Worm (Caenorhabditis elegans) whole organism, early embryonic: ENCODE measurements around the gene Y43F8B.1.

Source experiments
- B0310.2 ChIP-seq: sonication (generic microtip); optimal IDR thresholded peaks from 2 replicates; lab custom pipeline; 2016; ENCODE audit warnings: mild to moderate bottlenecking, missing genetic modification characterization, missing compliant biosample characterization
- F13C5.2 ChIP-seq: sonication (generic microtip); optimal IDR thresholded peaks from 2 replicates; lab custom pipeline; 2017; ENCODE audit warnings: mild to moderate bottlenecking, missing genetic modification characterization, inconsistent platforms, missing compliant biosample characterization
- aly-1 ChIP-seq: sonication (generic microtip); optimal IDR thresholded peaks from 2 replicates; lab custom pipeline; 2016; ENCODE audit warnings: missing genetic modification characterization, missing compliant biosample characterization
- ama-1 ChIP-seq: fragments of 150-350 bp; optimal IDR thresholded peaks from 2 replicates; lab custom pipeline; 2014
- ceh-13 ChIP-seq: fragments of 200-800 bp; sonication (Bioruptor generic); optimal IDR thresholded peaks from 2 replicates; lab custom pipeline; 2018; ENCODE audit warnings: mild to moderate bottlenecking, missing genetic modification characterization, missing compliant biosample characterization
- ceh-36 ChIP-seq: sonication (generic microtip); optimal IDR thresholded peaks from 2 replicates; lab custom pipeline; 2016; ENCODE audit warnings: missing genetic modification characterization, inconsistent platforms, missing compliant biosample characterization
- ets-7 ChIP-seq: sonication (generic microtip); optimal IDR thresholded peaks from 2 replicates; lab custom pipeline; 2016; ENCODE audit warnings: missing genotype, missing genetic modification characterization, missing compliant biosample characterization
- flt-1 ChIP-seq: fragments of 200-800 bp; sonication (Bioruptor generic); IDR thresholded peaks from 2 replicates; pipeline ENCODE4 v1.3.6; 2022; ENCODE audit warnings: missing genetic modification characterization, missing compliant biosample characterization
- hmbx-1 ChIP-seq: sonication (generic microtip); optimal IDR thresholded peaks from 2 replicates; lab custom pipeline; 2016; ENCODE audit warnings: mild to moderate bottlenecking, missing genetic modification characterization, missing compliant biosample characterization
- hmg-4 ChIP-seq: fragments of 200-800 bp; sonication (Bioruptor generic); optimal IDR thresholded peaks from 2 replicates; lab custom pipeline; 2018; ENCODE audit warnings: mild to moderate bottlenecking, missing genetic modification characterization, missing compliant biosample characterization
- hnd-1 ChIP-seq: sonication (generic microtip); optimal IDR thresholded peaks from 2 replicates; lab custom pipeline; 2016; ENCODE audit warnings: missing genetic modification characterization, missing compliant biosample characterization
- pes-1 ChIP-seq: fragments of 200-800 bp; sonication (Bioruptor generic); IDR thresholded peaks from 2 replicates; pipeline ENCODE4 v1.3.6; 2022; ENCODE audit warnings: missing genetic modification reagents, missing genetic modification characterization, missing compliant biosample characterization
- scrt-1 ChIP-seq: fragments of 200-800 bp; sonication (Bioruptor generic); IDR thresholded peaks from 2 replicates; pipeline ENCODE4 v1.3.6; 2022; ENCODE audit warnings: missing genetic modification characterization, missing compliant biosample characterization
- sea-1 ChIP-seq: fragments of 200-800 bp; sonication (Bioruptor generic); conservative IDR thresholded peaks from 2 replicates; pipeline ENCODE4 v1.3.6; 2022; ENCODE audit warnings: missing genetic modification characterization, missing compliant biosample characterization
- tbx-11 ChIP-seq: fragments of 200-800 bp; sonication (Bioruptor generic); IDR thresholded peaks from 2 replicates; pipeline ENCODE4 v1.3.6; 2022; ENCODE audit warnings: missing genetic modification characterization, missing compliant biosample characterization
- tbx-37 ChIP-seq: fragments of 200-800 bp; sonication (Bioruptor generic); conservative IDR thresholded peaks from 2 replicates; pipeline ENCODE4 v1.3.6; 2022; ENCODE audit warnings: missing genetic modification reagents, missing genetic modification characterization, missing compliant biosample characterization
- tra-4 ChIP-seq: sonication (generic microtip); optimal IDR thresholded peaks from 2 replicates; lab custom pipeline; 2017; ENCODE audit warnings: missing genetic modification characterization, missing compliant biosample characterization

Gene Y43F8B.1

DNA sequence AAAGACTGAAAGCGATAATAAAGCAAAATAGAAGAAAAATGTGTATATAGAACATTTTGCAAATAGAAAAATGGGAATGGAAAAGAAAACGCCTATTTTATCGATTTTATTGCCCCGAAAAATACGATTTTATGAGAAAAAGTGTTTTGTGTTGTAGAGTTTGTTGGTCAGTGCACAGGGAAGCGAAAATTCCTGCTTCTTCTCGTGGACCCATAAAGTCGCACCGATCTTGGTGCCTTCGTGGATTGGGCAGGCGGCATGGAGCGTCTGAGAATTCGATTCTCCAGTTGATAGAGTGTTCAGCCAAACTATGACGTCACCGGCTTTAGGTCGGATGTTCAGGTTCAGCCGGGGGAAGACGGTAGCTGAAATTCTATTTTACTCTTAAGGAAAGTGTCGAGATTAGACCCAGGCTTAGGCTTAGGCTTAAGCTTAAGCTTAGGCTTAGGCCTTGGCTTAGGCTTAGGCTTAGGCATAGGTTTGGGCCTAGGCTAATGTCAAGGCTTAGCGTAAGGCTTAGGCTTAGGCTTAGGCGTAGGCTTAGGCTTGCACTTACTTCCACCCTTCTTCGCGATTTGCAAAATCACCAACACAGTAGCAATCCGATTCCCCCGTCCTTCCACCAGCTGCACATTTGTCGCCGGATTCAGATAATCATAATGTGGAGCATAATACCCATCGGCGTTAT, 33.6 kb downstream of the Y43F8B.1 start, which contains the start of gene Y43F8B.19:
Gene Y43F8B.19 (minus strand): TSS at position 51 of the 688 bp plus-strand sequence.
- TF ChIP-seq ceh-36 (tag; lab: Kevin White, UChicago): peak; percentile 63
- no peak for TF ChIP-seq hmg-4 (GFP tag; lab: Kevin White, UChicago)

DNA sequence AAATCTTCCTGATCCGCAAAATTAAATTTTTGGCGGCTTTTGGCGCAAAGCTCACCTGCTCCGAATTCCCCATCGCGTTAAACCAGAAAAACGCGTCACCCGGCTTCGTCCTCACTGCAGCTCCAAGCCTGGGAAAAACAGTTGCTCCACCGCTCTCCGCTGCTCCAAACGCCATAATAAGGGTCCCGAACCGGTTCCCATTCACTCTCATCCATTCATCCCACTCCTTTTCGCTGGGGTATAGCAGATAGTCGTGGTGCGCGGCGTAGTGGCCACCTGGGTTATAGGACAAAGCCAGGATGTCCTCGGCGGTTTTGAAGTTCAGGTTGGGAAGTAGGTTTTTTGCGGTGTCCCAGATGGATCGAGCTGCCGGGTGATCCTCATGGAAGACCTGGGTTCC, 35.1 kb downstream of the Y43F8B.1 start:
- TF ChIP-seq tbx-11 (GFP tag; lab: Robert Waterston, UW) (no peak), sea-1 (no peak)

DNA sequence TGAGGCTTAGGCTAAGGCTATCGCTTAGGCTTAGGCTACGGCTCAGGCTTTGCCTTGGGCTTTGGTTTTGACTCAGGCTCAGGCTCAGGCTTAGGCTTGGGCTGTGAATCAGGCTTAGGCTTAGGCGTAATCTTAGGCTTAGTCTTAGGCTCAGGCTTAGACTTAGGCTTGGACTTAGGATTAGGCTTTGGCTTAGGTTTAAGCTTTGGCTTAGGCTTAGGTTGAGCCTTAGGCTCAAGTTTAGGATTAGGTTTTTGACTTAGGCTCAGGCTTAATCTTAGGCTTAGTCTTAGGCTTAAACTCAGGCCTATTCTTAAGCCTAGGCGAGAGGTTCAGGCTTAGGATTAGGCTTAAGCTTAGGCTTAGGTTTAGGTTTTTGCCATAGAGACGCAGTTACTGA, 35.6 kb downstream of the Y43F8B.1 start:
- peak; percentile 87 for TF ChIP-seq ceh-36 (tag; lab: Kevin White, UChicago)
- TF ChIP-seq hmg-4 (GFP tag; lab: Kevin White, UChicago): no peak

DNA sequence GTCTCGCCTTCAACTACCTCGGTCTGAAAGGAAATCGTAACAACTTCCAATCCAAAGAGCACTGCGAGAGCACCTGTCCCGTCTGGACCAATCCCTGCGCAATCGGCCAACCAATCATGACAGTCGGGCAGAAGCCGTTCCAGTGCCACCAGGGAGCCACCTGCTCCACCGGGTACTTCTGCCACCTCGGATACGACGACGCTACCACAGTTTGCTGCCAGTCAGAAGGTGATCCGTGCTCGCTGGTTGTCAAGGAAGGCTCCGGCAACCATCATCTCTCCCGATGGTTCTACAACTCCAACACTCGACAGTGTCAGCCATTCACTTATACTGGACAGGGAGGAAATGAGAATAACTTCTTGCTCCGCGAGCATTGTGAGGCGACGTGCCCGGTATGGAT, 36.9 kb downstream of the Y43F8B.1 start:
- TF ChIP-seq ama-1 (lab: Kevin White, UChicago) (no peak), ets-7 (tag; lab: Kevin White, UChicago) (no peak), pes-1 (GFP tag; lab: Robert Waterston, UW) (no peak), hmg-4 (GFP tag; lab: Kevin White, UChicago) (no peak), tbx-37 (no peak)

DNA sequence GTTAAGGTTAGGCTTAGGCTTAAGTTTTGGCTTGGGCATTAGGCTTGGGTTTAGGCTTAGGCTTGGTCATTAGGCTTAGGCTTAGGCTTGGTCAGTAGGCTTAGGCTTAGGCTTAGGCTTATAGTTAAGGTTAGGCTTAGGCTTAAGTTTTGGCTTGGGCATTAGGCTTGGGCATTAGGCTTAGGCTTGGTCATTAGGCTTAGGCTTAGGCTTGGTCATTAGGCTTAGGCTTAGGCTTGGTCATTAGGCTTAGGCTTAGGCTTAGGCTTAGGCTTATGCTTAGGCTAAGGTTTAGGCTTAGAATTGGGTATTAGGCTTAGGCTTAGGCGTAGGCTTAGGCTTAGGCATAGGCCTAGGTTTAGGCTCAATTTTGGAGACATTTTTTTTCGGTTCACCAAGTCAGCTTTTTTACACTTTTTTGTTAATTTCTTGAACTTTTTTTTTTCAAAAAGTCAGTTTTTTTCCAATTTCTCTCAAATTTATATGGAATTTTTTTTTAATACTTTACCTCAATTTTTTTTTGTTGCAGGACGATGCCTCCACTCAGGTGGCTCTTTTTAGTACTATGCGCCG, 43.3 kb downstream of the Y43F8B.1 start, which contains the start of gene Y43F8B.3:
Gene Y43F8B.3 (plus strand): TSS at position 523 of the 573 bp plus-strand sequence.
- peak; percentile 72 for TF ChIP-seq ceh-36 (tag; lab: Kevin White, UChicago)
- no peak for TF ChIP-seq flt-1 (GFP tag; lab: Robert Waterston, UW)

DNA sequence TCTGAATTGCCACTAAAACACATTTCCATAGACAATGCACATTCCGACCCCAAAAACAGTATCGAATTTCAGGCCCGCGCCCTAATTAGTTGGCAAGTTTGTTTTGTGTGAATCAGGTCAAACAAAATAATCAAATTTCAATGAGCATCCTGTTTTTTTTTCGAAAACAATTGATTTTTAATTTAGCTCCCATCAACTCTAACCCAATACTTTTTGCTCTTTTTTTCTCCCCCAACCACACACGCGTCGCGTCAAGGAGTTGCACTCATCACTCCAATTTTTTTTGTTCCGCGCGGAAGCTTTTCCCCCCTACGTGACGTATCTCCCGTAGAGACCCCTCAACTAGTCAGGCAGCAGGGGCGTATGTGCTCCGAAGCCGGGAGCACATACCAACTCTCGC, 44.6 kb downstream of the Y43F8B.1 start:
- TF ChIP-seq ama-1 (lab: Kevin White, UChicago): no peak
- no peak for TF ChIP-seq sea-1
- no peak for TF ChIP-seq B0310.2
- no peak for TF ChIP-seq F13C5.2 (tag; lab: Kevin White, UChicago)
- no peak for TF ChIP-seq scrt-1 (GFP tag; lab: Robert Waterston, UW)
- TF ChIP-seq hmg-4 (GFP tag; lab: Kevin White, UChicago): no peak
- TF ChIP-seq ets-7 (tag; lab: Kevin White, UChicago): no peak
- TF ChIP-seq tra-4 (tag; lab: Kevin White, UChicago): no peak
- no peak for TF ChIP-seq tbx-37
- TF ChIP-seq flt-1 (GFP tag; lab: Robert Waterston, UW): no peak
- no peak for TF ChIP-seq hnd-1 (tag; lab: Kevin White, UChicago)
- no peak for TF ChIP-seq pes-1 (GFP tag; lab: Robert Waterston, UW)
- no peak for TF ChIP-seq tbx-11 (GFP tag; lab: Robert Waterston, UW)
- no peak for TF ChIP-seq ceh-36 (tag; lab: Kevin White, UChicago)
- no peak for TF ChIP-seq aly-1 (tag; lab: Kevin White, UChicago)
- no peak for TF ChIP-seq hmbx-1 (tag; lab: Kevin White, UChicago)
- no peak for TF ChIP-seq ceh-13

DNA sequence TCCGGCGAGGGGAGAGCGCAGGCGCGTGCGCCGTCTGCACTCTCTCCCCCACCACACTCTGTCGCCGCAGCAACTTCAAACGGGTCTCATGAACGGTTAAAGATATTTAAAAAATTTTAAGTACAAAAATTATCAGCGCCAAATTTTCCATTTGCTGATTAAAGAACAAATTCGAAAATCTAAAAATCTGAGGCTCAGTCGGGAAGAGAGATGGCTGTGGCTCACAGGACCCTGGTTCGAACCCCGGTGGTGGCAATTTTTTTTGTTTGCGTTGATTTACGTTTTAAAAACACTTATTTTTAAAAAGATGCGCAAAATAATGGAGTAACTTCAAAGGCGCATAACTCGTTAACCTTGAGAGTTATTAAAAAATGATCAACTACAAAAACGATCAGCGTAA, 48.9 kb downstream of the Y43F8B.1 start:
- no peak for TF ChIP-seq tbx-37
- no peak for TF ChIP-seq hnd-1 (tag; lab: Kevin White, UChicago)

DNA sequence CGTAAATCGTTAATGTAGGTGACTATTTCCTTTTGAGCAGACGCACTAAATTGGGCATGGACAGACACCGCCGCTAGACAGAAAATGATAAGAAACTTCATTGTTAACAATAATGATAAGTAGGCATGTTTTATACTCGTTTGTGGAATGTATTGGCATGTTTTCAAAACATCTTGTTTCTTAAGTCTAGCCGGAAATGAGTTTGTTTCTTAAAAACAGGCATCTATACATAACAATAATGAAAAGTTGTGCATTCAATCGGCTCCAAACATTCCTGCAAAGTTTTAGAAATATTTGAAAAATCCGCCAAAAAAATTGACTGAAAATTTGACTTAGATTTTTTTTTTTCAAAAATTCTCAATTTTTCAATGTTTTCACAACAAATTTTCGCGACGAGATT, 50.4 kb downstream of the Y43F8B.1 start, which contains the start of gene scl-21:
Gene scl-21 (minus strand): TSS at position 101 of the 400 bp plus-strand sequence.
- no peak for TF ChIP-seq tra-4 (tag; lab: Kevin White, UChicago)
- TF ChIP-seq sea-1: no peak
- TF ChIP-seq B0310.2: no peak
- no peak for TF ChIP-seq hnd-1 (tag; lab: Kevin White, UChicago)
- TF ChIP-seq ceh-13: no peak
- no peak for TF ChIP-seq ceh-36 (tag; lab: Kevin White, UChicago)
- no peak for TF ChIP-seq ama-1 (lab: Kevin White, UChicago)
- TF ChIP-seq scrt-1 (GFP tag; lab: Robert Waterston, UW): no peak
- no peak for TF ChIP-seq tbx-11 (GFP tag; lab: Robert Waterston, UW)
- TF ChIP-seq hmg-4 (GFP tag; lab: Kevin White, UChicago): no peak
- no peak for TF ChIP-seq tbx-37
- no peak for TF ChIP-seq ets-7 (tag; lab: Kevin White, UChicago)
- no peak for TF ChIP-seq flt-1 (GFP tag; lab: Robert Waterston, UW)

DNA sequence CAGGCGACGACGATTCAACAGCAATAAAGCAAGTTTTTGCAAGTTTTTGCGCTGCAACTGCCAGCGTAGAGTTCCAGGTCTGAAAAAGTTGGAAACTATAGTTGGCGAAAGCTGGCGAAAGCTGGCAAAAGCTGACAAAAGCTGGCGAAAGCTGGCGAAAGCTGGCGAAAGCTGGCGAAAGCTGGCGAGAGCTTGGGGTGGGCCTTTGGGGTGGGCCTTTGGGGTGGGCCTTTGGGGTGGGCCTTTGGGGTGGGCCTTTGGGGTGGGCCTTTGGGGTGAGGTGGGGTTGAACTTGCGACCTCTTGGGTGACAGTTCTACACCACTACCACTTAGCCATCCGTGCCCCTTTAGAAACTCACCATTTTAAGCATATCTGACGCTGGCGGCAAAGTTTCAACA, 50.9 kb downstream of the Y43F8B.1 start:
- TF ChIP-seq F13C5.2 (tag; lab: Kevin White, UChicago): no peak
- no peak for TF ChIP-seq ceh-13
- no peak for TF ChIP-seq flt-1 (GFP tag; lab: Robert Waterston, UW)
- TF ChIP-seq hnd-1 (tag; lab: Kevin White, UChicago): no peak
- no peak for TF ChIP-seq hmbx-1 (tag; lab: Kevin White, UChicago)
- no peak for TF ChIP-seq ets-7 (tag; lab: Kevin White, UChicago)
- TF ChIP-seq aly-1 (tag; lab: Kevin White, UChicago): no peak
- TF ChIP-seq ama-1 (lab: Kevin White, UChicago): no peak
- TF ChIP-seq ceh-36 (tag; lab: Kevin White, UChicago): no peak
- TF ChIP-seq tra-4 (tag; lab: Kevin White, UChicago): no peak
- no peak for TF ChIP-seq tbx-11 (GFP tag; lab: Robert Waterston, UW)
- TF ChIP-seq hmg-4 (GFP tag; lab: Kevin White, UChicago): no peak
- no peak for TF ChIP-seq pes-1 (GFP tag; lab: Robert Waterston, UW)
- TF ChIP-seq scrt-1 (GFP tag; lab: Robert Waterston, UW): no peak
- TF ChIP-seq B0310.2: no peak
- no peak for TF ChIP-seq sea-1
- TF ChIP-seq tbx-37: no peak
